Worm (Caenorhabditis elegans) whole organism, young adult: ENCODE results near the gene F35E8.13.

Experiments
- ama-1 ChIP-seq, 3 experiments: fragments of 150-350 bp in 1 of 3; sonication (generic microtip) in 2 of 3; optimal IDR thresholded peaks; 2 replicates each; lab custom pipeline; 2014 to 2018; ENCODE audit warnings: missing biosample characterization in 2 of 3, missing genetic modification characterization in 2 of 3, missing genetic modification reagents in 2 of 3
- aptf-2 ChIP-seq: fragments of 200-800 bp; sonication (Bioruptor generic); conservative IDR thresholded peaks from 2 replicates; pipeline ENCODE4 v1.3.6; 2022; ENCODE audit warnings: missing genetic modification reagents, missing genetic modification characterization, missing compliant biosample characterization
- cebp-1 ChIP-seq, 2 experiments: fragments of 200-800 bp in 1 of 2; sonication (Bioruptor generic) in 1 of 2; sonication (generic microtip) in 1 of 2; IDR thresholded peaks in 1 of 2; optimal IDR thresholded peaks in 1 of 2; 2 replicates each; pipeline versions ENCODE4 v1.3.6 to Lab custom; 2017 to 2022; ENCODE audit warnings: missing compliant biosample characterization in 2 of 2, missing genetic modification characterization in 2 of 2, mild to moderate bottlenecking in 1 of 2, missing genetic modification reagents in 1 of 2, moderate library complexity in 1 of 2
- cebp-2 ChIP-seq: fragments of 200-800 bp; sonication (Bioruptor generic); IDR thresholded peaks from 2 replicates; pipeline ENCODE4 v1.3.6; 2022; ENCODE audit warnings: missing genetic modification characterization, missing compliant biosample characterization
- ekl-4 ChIP-seq: fragments of 200-800 bp; sonication (Bioruptor generic); IDR thresholded peaks from 2 replicates; pipeline ENCODE4 v1.3.6; 2022; ENCODE audit warnings: missing genetic modification reagents, missing genetic modification characterization, missing compliant biosample characterization
- ets-4 ChIP-seq: fragments of 200-800 bp; sonication (Bioruptor generic); optimal IDR thresholded peaks from 2 replicates; lab custom pipeline; 2018; ENCODE audit warnings: mild to moderate bottlenecking, missing genetic modification characterization, missing compliant biosample characterization
- lin-35 ChIP-seq, 3 experiments: fragments of 150-350 bp in 2 of 3; sonication (generic microtip) in 1 of 3; optimal IDR thresholded peaks; 2 replicates each; lab custom pipeline; 2014 to 2018; ENCODE audit warnings: missing biosample characterization in 3 of 3, missing genetic modification characterization in 3 of 3, missing genetic modification reagents in 3 of 3
- madf-3 ChIP-seq: fragments of 200-800 bp; sonication (Bioruptor generic); IDR thresholded peaks from 2 replicates; pipeline ENCODE4 v1.3.6; 2022; ENCODE audit warnings: missing genetic modification reagents, missing genetic modification characterization, missing compliant biosample characterization
- madf-6 ChIP-seq: fragments of 200-800 bp; sonication (Bioruptor generic); IDR thresholded peaks from 2 replicates; pipeline ENCODE4 v1.3.6; 2022; ENCODE audit warnings: missing genetic modification reagents, missing genetic modification characterization, missing compliant biosample characterization
- pbrm-1 ChIP-seq: fragments of 200-800 bp; sonication (Bioruptor generic); IDR thresholded peaks from 2 replicates; pipeline ENCODE4 v1.3.6; 2022; ENCODE audit warnings: missing genetic modification reagents, missing genetic modification characterization, missing compliant biosample characterization
- pha-4 ChIP-seq: fragments of 150-350 bp; sonication (generic microtip); optimal IDR thresholded peaks from 2 replicates; lab custom pipeline; 2014; ENCODE audit warnings: missing biosample characterization, missing genetic modification reagents, missing genetic modification characterization
- snpc-4 ChIP-seq, 5 experiments: fragments of 150-350 bp in 1 of 5; sonication (generic microtip) in 4 of 5; optimal IDR thresholded peaks; 2 replicates each; lab custom pipeline; 2014 to 2018; ENCODE audit warnings: missing genetic modification characterization in 5 of 5, missing biosample characterization in 3 of 5, antibody characterized with exemption in 2 of 5, mild to moderate bottlenecking in 2 of 5, missing compliant biosample characterization in 2 of 5, missing genotype in 2 of 5, moderate library complexity in 2 of 5, missing genetic modification reagents in 1 of 5

DNA sequence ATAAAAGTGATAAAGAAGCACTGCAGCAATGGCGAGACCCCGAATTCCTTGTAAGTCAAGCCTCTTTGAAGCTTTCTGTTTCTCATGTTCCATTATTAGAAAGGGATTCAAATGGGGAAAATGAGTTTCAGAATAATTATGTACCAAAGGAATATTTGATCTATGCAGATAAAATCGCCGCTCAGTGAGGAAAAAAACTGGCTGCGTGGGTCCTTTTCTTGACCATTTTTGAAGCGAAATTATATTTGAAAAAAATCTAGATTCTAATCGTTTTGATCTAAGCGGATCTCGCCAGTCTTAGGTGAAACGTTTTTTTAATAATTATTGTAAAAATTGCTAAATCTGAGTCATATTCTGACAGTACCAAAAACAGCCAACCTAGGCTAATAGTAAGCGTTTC is 38.4 kb upstream of the F35E8.13 start, which contains the start of gene oac-42:
- TF ChIP-seq aptf-2 = no peak
- TF ChIP-seq lin-35 (GFP tag; optimal IDR thresholded peaks at IDR 0.05; lab: Kevin White, UChicago) = no peak
- no peak for TF ChIP-seq madf-6 (GFP tag; lab: Robert Waterston, UW)
- no peak for TF ChIP-seq pha-4 (tag; lab: Kevin White, UChicago)
- no peak for TF ChIP-seq cebp-1 (GFP tag; IDR thresholded peaks at IDR 0.05; lab: Robert Waterston, UW)
- TF ChIP-seq cebp-1 (tag; optimal IDR thresholded peaks at IDR 0.05; lab: Kevin White, UChicago) = no peak
- no peak for TF ChIP-seq pbrm-1
- TF ChIP-seq ets-4 = no peak
- TF ChIP-seq madf-3 (GFP tag; lab: Robert Waterston, UW) = no peak
- TF ChIP-seq snpc-4 (GFP tag; optimal IDR thresholded peaks at IDR 0.05; lab: Kevin White, UChicago) = no peak
- TF ChIP-seq snpc-4 (tag; optimal IDR thresholded peaks at IDR 0.05; lab: Kevin White, UChicago) = no peak
- TF ChIP-seq ama-1 (optimal IDR thresholded peaks at IDR 0.05; lab: Kevin White, UChicago) = no peak
- TF ChIP-seq ama-1 (GFP tag; optimal IDR thresholded peaks at IDR 0.05; lab: Kevin White, UChicago) = no peak
- no peak for TF ChIP-seq cebp-2 (GFP tag; lab: Robert Waterston, UW)
- no peak for TF ChIP-seq ekl-4 (GFP tag; lab: Robert Waterston, UW)
